Fruit fly (Drosophila melanogaster): Measurements from ENCODE around the gene CG4558.
A peak's percentile ranks its signal among the peaks of the same experiment; 100 is the strongest.

Gene CG4558

dm6 chrX:6849178-6849956, at the start of gene CG4558, which contains the start of gene Cht11 (continued):
- peak; percentile 52 for TF ChIP-seq sqz (GFP tag; optimal IDR thresholded peaks at IDR 0.05)
- peak; percentile 68 for TF ChIP-seq CG4328 (GFP tag; optimal IDR thresholded peaks at IDR 0.05)
- peak; percentile 15 for TF ChIP-seq CG12071 (GFP tag; optimal IDR thresholded peaks at IDR 0.05)
- peak; percentile 12 for TF ChIP-seq kni (GFP tag; optimal IDR thresholded peaks at IDR 0.05)
- peak; percentile 59 to 76 for TF ChIP-seq Pdp1 (GFP tag; optimal IDR thresholded peaks at IDR 0.05)
- TF ChIP-seq Doc3 (GFP tag; IDR thresholded peaks at IDR 0.05; ENCODE audit: partially characterized antibody) = peak; percentile 39; the same call in 1 of the 3 replicates
- no peak for TF ChIP-seq CG5953 (GFP tag; IDR thresholded peaks at IDR 0.05)
- peak; percentile 83 for TF ChIP-seq CG11695 (GFP tag; IDR thresholded peaks at IDR 0.05)
- TF ChIP-seq Fer2 (tag; optimal IDR thresholded peaks at IDR 0.05) = peak; percentile 71
- no peak for TF ChIP-seq Dad (GFP tag; optimal IDR thresholded peaks at IDR 0.05)
- TF ChIP-seq lola (GFP tag; optimal IDR thresholded peaks at IDR 0.05) = peak in 1 of 3 experiments; percentile 74
- peak; percentile 77 for TF ChIP-seq CG8765 (GFP tag; IDR thresholded peaks at IDR 0.05)
- TF ChIP-seq fd96Cb (tag; optimal IDR thresholded peaks at IDR 0.05) = peak; percentile 71
- TF ChIP-seq crol (GFP tag; IDR thresholded peaks at IDR 0.05) = no peak
- TF ChIP-seq Optix (GFP tag; IDR thresholded peaks at IDR 0.05) = no peak; the same call in 2 of the 3 replicates
- TF ChIP-seq Dref (GFP tag; IDR thresholded peaks at IDR 0.05) = peak; percentile 74
- TF ChIP-seq CG6813 (GFP tag; optimal IDR thresholded peaks at IDR 0.05) = peak; percentile 56
- TF ChIP-seq lmd (GFP tag; IDR thresholded peaks at IDR 0.05) = peak; percentile 87
- peak; percentile 67 for TF ChIP-seq CG33557 (GFP tag; optimal IDR thresholded peaks at IDR 0.05)
- peak; percentile 37 for TF ChIP-seq CG1647 (GFP tag; optimal IDR thresholded peaks at IDR 0.05)
- peak; percentile 7 for TF ChIP-seq CG6765 (GFP tag; optimal IDR thresholded peaks at IDR 0.05)
- TF ChIP-seq CG43689 (GFP tag; IDR thresholded peaks at IDR 0.05) = 0 out of 2 replicates have a peak, but pooled peaks have one; percentile 42
- peak; percentile 52 for TF ChIP-seq Deaf1 (tag; optimal IDR thresholded peaks at IDR 0.05)
- TF ChIP-seq CG9817 (tag; optimal IDR thresholded peaks at IDR 0.05) = peak; percentile 83
- TF ChIP-seq CG13296 (GFP tag; optimal IDR thresholded peaks at IDR 0.05) = peak; percentile 78
- peak; percentile 76; the same call in 2 of the 3 replicates for TF ChIP-seq H15 (GFP tag; IDR thresholded peaks at IDR 0.05)
- TF ChIP-seq CG10462 (GFP tag; optimal IDR thresholded peaks at IDR 0.05) = peak; percentile 47
- TF ChIP-seq sens (GFP tag) = peak; percentile 93
- TF ChIP-seq bab2 (GFP tag; optimal IDR thresholded peaks at IDR 0.05) = peak; percentile 47
- TF ChIP-seq CG31441 (GFP tag; IDR thresholded peaks at IDR 0.05) = peak; percentile 83
- TF ChIP-seq chif (GFP tag; optimal IDR thresholded peaks at IDR 0.05) = peak; percentile 24 to 79
- TF ChIP-seq Hand (GFP tag; optimal IDR thresholded peaks at IDR 0.05) = peak; percentile 51
- TF ChIP-seq CG17802 (tag; optimal IDR thresholded peaks at IDR 0.05) = peak; percentile 20
- TF ChIP-seq Doc2 (GFP tag; IDR thresholded peaks at IDR 0.05) = peak; percentile 45; the same call in 1 of the 2 replicates
- peak; percentile 69 for TF ChIP-seq CG4730 (GFP tag; IDR thresholded peaks at IDR 0.05)
- peak; percentile 50; the same call in 1 of the 2 replicates for TF ChIP-seq Oaz (GFP tag; IDR thresholded peaks at IDR 0.05)
- no peak for TF ChIP-seq dati (GFP tag; IDR thresholded peaks at IDR 0.05)
- TF ChIP-seq seq (GFP tag; IDR thresholded peaks at IDR 0.05) = peak; percentile 58; the same call in 1 of the 2 replicates
- peak; percentile 79 for TF ChIP-seq stc (GFP tag; IDR thresholded peaks at IDR 0.05)
- TF ChIP-seq Sry-β (GFP tag; optimal IDR thresholded peaks at IDR 0.05) = peak; percentile 4
- no peak for TF ChIP-seq CG2875 (GFP tag; optimal IDR thresholded peaks at IDR 0.05)
- peak; percentile 57 for TF ChIP-seq CG18476 (GFP tag; optimal IDR thresholded peaks at IDR 0.05)
- no peak for TF ChIP-seq Tbp (GFP tag; optimal IDR thresholded peaks at IDR 0.05)
- TF ChIP-seq z (GFP tag; IDR thresholded peaks at IDR 0.05) = no peak
- TF ChIP-seq lab (GFP tag; optimal IDR thresholded peaks at IDR 0.05) = peak; percentile 87
- no peak for TF ChIP-seq fd102C (GFP tag; optimal IDR thresholded peaks at IDR 0.05)
- no peak for TF ChIP-seq eyg (GFP tag; optimal IDR thresholded peaks at IDR 0.05)
- TF ChIP-seq gfzf (GFP tag; optimal IDR thresholded peaks at IDR 0.05) = peak; percentile 22
- peak; percentile 43 for TF ChIP-seq NC2β (GFP tag; optimal IDR thresholded peaks at IDR 0.05)

Data from whole organism, embryonic.